Worm (Caenorhabditis elegans) whole organism, L2 larva: ENCODE data around the gene aakb-1.

Experiments
- C34F6.9 ChIP-seq: fragments of 150-350 bp; optimal IDR thresholded peaks from 2 replicates; lab custom pipeline; 2014; ENCODE audit warnings: missing biosample characterization, missing genetic modification characterization
- F13H6.1 ChIP-seq: sonication (generic microtip); optimal IDR thresholded peaks from 2 replicates; lab custom pipeline; 2016; ENCODE audit warnings: missing genetic modification characterization, missing compliant biosample characterization
- Y55F3AM.14 ChIP-seq: fragments of 200-800 bp; sonication (Bioruptor generic); optimal IDR thresholded peaks from 2 replicates; lab custom pipeline; 2018; ENCODE audit warnings: mild to moderate bottlenecking, missing genetic modification characterization, missing compliant biosample characterization
- alr-1 ChIP-seq: fragments of 150-350 bp; optimal IDR thresholded peaks from 2 replicates; lab custom pipeline; 2014; ENCODE audit warnings: missing biosample characterization, missing genetic modification characterization
- aly-2 ChIP-seq: fragments of 150-350 bp; optimal IDR thresholded peaks from 2 replicates; lab custom pipeline; 2014; ENCODE audit warnings: missing biosample characterization, missing genetic modification characterization
- ama-1 ChIP-seq: fragments of 150-350 bp; optimal IDR thresholded peaks from 2 replicates; lab custom pipeline; 2018; ENCODE audit warnings: inconsistent platforms
- blmp-1 ChIP-seq: sonication (generic microtip); optimal IDR thresholded peaks from 2 replicates; lab custom pipeline; 2017; ENCODE audit warnings: missing genetic modification characterization, mild to moderate bottlenecking, missing compliant biosample characterization, antibody characterized with exemption, moderate library complexity; ENCODE audit not compliant: insufficient read depth
- ceh-16 ChIP-seq: fragments of 150-350 bp; optimal IDR thresholded peaks from 2 replicates; lab custom pipeline; 2014; ENCODE audit warnings: missing biosample characterization, missing genetic modification characterization
- ceh-82 ChIP-seq: fragments of 150-350 bp; optimal IDR thresholded peaks from 2 replicates; lab custom pipeline; 2014; ENCODE audit warnings: missing biosample characterization, missing genetic modification characterization
- crh-2 ChIP-seq: sonication (generic microtip); optimal IDR thresholded peaks from 2 replicates; lab custom pipeline; 2017; ENCODE audit warnings: missing biosample characterization, missing genetic modification characterization
- egl-27 ChIP-seq: sonication (generic microtip); optimal IDR thresholded peaks from 3 replicates; lab custom pipeline; 2017; ENCODE audit warnings: missing biosample characterization, missing genetic modification reagents, missing genetic modification characterization
- elt-1 ChIP-seq: fragments of 150-350 bp; optimal IDR thresholded peaks from 2 replicates; lab custom pipeline; 2014; ENCODE audit warnings: missing biosample characterization, missing genetic modification characterization
- elt-3 ChIP-seq: sonication (generic microtip); optimal IDR thresholded peaks from 2 replicates; lab custom pipeline; 2017; ENCODE audit warnings: missing biosample characterization, missing genetic modification characterization
- fos-1 ChIP-seq: fragments of 150-350 bp; optimal IDR thresholded peaks from 2 replicates; lab custom pipeline; 2014; ENCODE audit warnings: missing biosample characterization, missing genetic modification characterization
- lin-11 ChIP-seq: fragments of 150-350 bp; sonication (generic microtip); optimal IDR thresholded peaks from 2 replicates; lab custom pipeline; 2014; ENCODE audit warnings: missing biosample characterization, missing genetic modification characterization, inconsistent platforms, mixed read lengths
- lin-13 ChIP-seq: fragments of 150-350 bp; optimal IDR thresholded peaks from 2 replicates; lab custom pipeline; 2014; ENCODE audit warnings: missing biosample characterization, missing genetic modification reagents, missing genetic modification characterization
- lsy-2 ChIP-seq, 2 experiments: fragments of 150-350 bp in 1 of 2; sonication (generic microtip) in 1 of 2; optimal IDR thresholded peaks; 2 replicates each; lab custom pipeline; 2014 to 2017; ENCODE audit warnings: missing biosample characterization in 2 of 2, missing genetic modification characterization in 2 of 2
- mdl-1 ChIP-seq, 2 experiments: fragments of 150-350 bp in 1 of 2; sonication (generic microtip) in 1 of 2; optimal IDR thresholded peaks; 2 replicates each; lab custom pipeline; 2017; ENCODE audit warnings: missing biosample characterization in 2 of 2, missing genetic modification characterization in 2 of 2
- nhr-10 ChIP-seq: sonication (generic microtip); optimal IDR thresholded peaks from 2 replicates; lab custom pipeline; 2017; ENCODE audit warnings: missing biosample characterization, missing genetic modification characterization
- nhr-129 ChIP-seq: fragments of 150-350 bp; optimal IDR thresholded peaks from 2 replicates; lab custom pipeline; 2014; ENCODE audit warnings: missing biosample characterization, missing genetic modification characterization
- nhr-21 ChIP-seq: fragments of 150-350 bp; optimal IDR thresholded peaks from 2 replicates; lab custom pipeline; 2014; ENCODE audit warnings: missing biosample characterization, missing genetic modification characterization
- nhr-237 ChIP-seq: fragments of 150-350 bp; optimal IDR thresholded peaks from 2 replicates; lab custom pipeline; 2014; ENCODE audit warnings: missing biosample characterization, missing genetic modification characterization
- nhr-25 ChIP-seq: fragments of 150-350 bp; sonication (generic microtip); optimal IDR thresholded peaks from 3 replicates; lab custom pipeline; 2014; ENCODE audit warnings: missing biosample characterization, missing genetic modification characterization
- nhr-6 ChIP-seq: fragments of 150-350 bp; optimal IDR thresholded peaks from 2 replicates; lab custom pipeline; 2014; ENCODE audit warnings: missing biosample characterization, missing genetic modification characterization
- nhr-77 ChIP-seq: fragments of 150-350 bp; optimal IDR thresholded peaks from 2 replicates; lab custom pipeline; 2014; ENCODE audit warnings: missing biosample characterization, missing genetic modification characterization
- peb-1 ChIP-seq: fragments of 150-350 bp; optimal IDR thresholded peaks from 2 replicates; lab custom pipeline; 2014; ENCODE audit warnings: missing biosample characterization, missing genetic modification characterization
- sem-4 ChIP-seq: fragments of 150-350 bp; optimal IDR thresholded peaks from 2 replicates; lab custom pipeline; 2014; ENCODE audit warnings: missing biosample characterization, missing genetic modification reagents, missing genetic modification characterization
- skn-1 ChIP-seq: sonication (generic microtip); optimal IDR thresholded peaks from 2 replicates; lab custom pipeline; 2017; ENCODE audit warnings: missing biosample characterization, missing genetic modification characterization
- sma-3 ChIP-seq: sonication (generic microtip); optimal IDR thresholded peaks from 2 replicates; lab custom pipeline; 2016; ENCODE audit warnings: missing genetic modification reagents, missing genetic modification characterization, missing compliant biosample characterization
- sma-9 ChIP-seq, 2 experiments: fragments of 150-350 bp in 1 of 2; sonication (generic microtip) in 1 of 2; optimal IDR thresholded peaks; 2 replicates each; lab custom pipeline; 2014 to 2016; ENCODE audit warnings: missing genetic modification characterization in 2 of 2, mild to moderate bottlenecking in 1 of 2, missing biosample characterization in 1 of 2, missing compliant biosample characterization in 1 of 2, missing genetic modification reagents in 1 of 2, moderate library complexity in 1 of 2
- snpc-4 ChIP-seq: fragments of 150-350 bp; optimal IDR thresholded peaks from 2 replicates; lab custom pipeline; 2014; ENCODE audit warnings: missing biosample characterization, missing genetic modification characterization
- unc-39 ChIP-seq: fragments of 150-350 bp; optimal IDR thresholded peaks from 2 replicates; lab custom pipeline; 2014; ENCODE audit warnings: missing biosample characterization, missing genetic modification characterization
- unc-55 ChIP-seq: fragments of 150-350 bp; sonication (generic microtip); optimal IDR thresholded peaks from 3 replicates; lab custom pipeline; 2014; ENCODE audit warnings: missing biosample characterization, missing genetic modification reagents, missing genetic modification characterization
- zag-1 ChIP-seq: fragments of 150-350 bp; optimal IDR thresholded peaks from 2 replicates; lab custom pipeline; 2014; ENCODE audit warnings: missing biosample characterization, missing genetic modification characterization
- ztf-1 ChIP-seq: fragments of 200-800 bp; sonication (Bioruptor generic); conservative IDR thresholded peaks from 2 replicates; pipeline ENCODE4 v1.3.6; 2022; ENCODE audit warnings: missing genetic modification characterization, missing compliant biosample characterization
- ztf-4 ChIP-seq: fragments of 150-350 bp; optimal IDR thresholded peaks from 2 replicates; lab custom pipeline; 2014; ENCODE audit warnings: missing biosample characterization, missing genetic modification characterization

aakb-1 gene

ce11 chrX:13754498-13754897, 1.1 kb upstream of the aakb-1 start:
- TF ChIP-seq nhr-237 (no peak), unc-55 (GFP tag; lab: Kevin White, UChicago) (peak; percentile 49), nhr-129 (tag; lab: Kevin White, UChicago) (peak; percentile 77), C34F6.9 (tag; lab: Kevin White, UChicago) (peak; percentile 44), ztf-1 (GFP tag; lab: Robert Waterston, UW) (no peak), peb-1 (tag; lab: Kevin White, UChicago) (no peak), sem-4 (tag; lab: Kevin White, UChicago) (no peak), elt-1 (tag; lab: Kevin White, UChicago) (no peak), crh-2 (tag; lab: Kevin White, UChicago) (peak; percentile 34), sma-9 (GFP tag; optimal IDR thresholded peaks at IDR 0.05; lab: Kevin White, UChicago) (no peak), sma-9 (tag; optimal IDR thresholded peaks at IDR 0.05; lab: Kevin White, UChicago) (no peak), sma-3 (GFP tag; lab: Kevin White, UChicago) (peak; percentile 27), lsy-2 (tag; optimal IDR thresholded peaks at IDR 0.05; lab: Kevin White, UChicago) (peak in 1 of 2 experiments; percentile 51), Y55F3AM.14 (GFP tag; lab: Kevin White, UChicago) (no peak), egl-27 (tag; lab: Kevin White, UChicago) (no peak), nhr-21 (tag; lab: Kevin White, UChicago) (no peak), fos-1 (tag; lab: Kevin White, UChicago) (no peak), ama-1 (lab: Kevin White, UChicago) (peak; percentile 25), elt-3 (tag; lab: Kevin White, UChicago) (no peak), ceh-16 (tag; lab: Kevin White, UChicago) (no peak), alr-1 (tag; lab: Kevin White, UChicago) (no peak), blmp-1 (no peak), F13H6.1 (tag; lab: Kevin White, UChicago) (peak; percentile 9), snpc-4 (no peak), nhr-25 (no peak), ztf-4 (tag; lab: Kevin White, UChicago) (no peak), skn-1 (tag; lab: Kevin White, UChicago) (no peak), aly-2 (no peak), lin-13 (GFP tag; lab: Kevin White, UChicago) (no peak), nhr-10 (tag; lab: Kevin White, UChicago) (no peak), lin-11 (tag; lab: Kevin White, UChicago) (no peak), mdl-1 (tag; optimal IDR thresholded peaks at IDR 0.05; lab: Kevin White, UChicago) (peak; percentile 36 to 38)

DNA sequence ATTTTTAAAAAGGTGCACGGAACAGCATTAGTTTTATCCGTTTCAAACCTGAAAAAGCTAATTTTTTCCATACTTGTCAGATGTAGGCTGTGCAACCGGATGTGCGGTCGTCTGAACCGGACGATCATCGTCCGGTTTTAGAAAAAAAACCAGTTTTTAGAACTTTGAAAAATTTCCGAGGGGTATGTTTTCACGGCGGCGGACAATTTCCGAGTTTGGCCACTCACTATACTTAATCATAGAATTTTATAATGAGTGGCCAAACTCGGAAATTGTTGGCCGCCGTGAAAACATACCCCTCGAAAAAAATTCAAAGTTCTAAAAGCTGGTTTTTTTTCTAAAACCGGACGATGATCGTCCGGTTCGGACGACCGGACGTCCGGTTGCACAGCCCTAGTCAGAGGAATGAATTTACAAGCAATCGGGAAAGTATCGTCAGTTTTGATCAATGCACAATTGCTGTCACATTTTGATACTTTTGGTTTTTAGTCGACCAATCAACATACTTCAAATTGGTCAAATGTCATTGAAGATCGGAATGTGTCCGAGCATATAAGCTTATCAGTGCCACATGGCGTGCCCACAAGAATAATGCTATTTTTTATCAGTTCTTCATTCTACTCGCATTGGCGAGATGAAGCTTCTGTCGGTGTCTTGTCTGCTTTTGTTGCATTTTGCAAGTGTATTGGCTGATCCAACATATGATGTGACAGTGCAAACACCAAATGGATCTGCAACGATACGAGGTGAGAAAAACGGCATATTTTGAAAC, 4.3 kb downstream of the aakb-1 start, which contains the start of gene cest-13:
TSS of gene cest-13 (plus strand) at position 562 of the 772 bp plus-strand sequence.
- TF ChIP-seq crh-2 (tag; lab: Kevin White, UChicago), result peak; percentile 44
- TF ChIP-seq sma-9 (GFP tag; optimal IDR thresholded peaks at IDR 0.05; lab: Kevin White, UChicago), result peak; percentile 67
- TF ChIP-seq sma-9 (tag; optimal IDR thresholded peaks at IDR 0.05; lab: Kevin White, UChicago), result no peak
- TF ChIP-seq fos-1 (tag; lab: Kevin White, UChicago), result peak; percentile 35
- no peak for TF ChIP-seq nhr-77 (tag; lab: Kevin White, UChicago)

ce11 chrX:13767282-13767681, 11.7 kb downstream of the aakb-1 start:
- TF ChIP-seq sma-9 (GFP tag; optimal IDR thresholded peaks at IDR 0.05; lab: Kevin White, UChicago) (peak; percentile 10), sma-9 (tag; optimal IDR thresholded peaks at IDR 0.05; lab: Kevin White, UChicago) (no peak), fos-1 (tag; lab: Kevin White, UChicago) (peak; percentile 11), unc-55 (GFP tag; lab: Kevin White, UChicago) (no peak)

DNA sequence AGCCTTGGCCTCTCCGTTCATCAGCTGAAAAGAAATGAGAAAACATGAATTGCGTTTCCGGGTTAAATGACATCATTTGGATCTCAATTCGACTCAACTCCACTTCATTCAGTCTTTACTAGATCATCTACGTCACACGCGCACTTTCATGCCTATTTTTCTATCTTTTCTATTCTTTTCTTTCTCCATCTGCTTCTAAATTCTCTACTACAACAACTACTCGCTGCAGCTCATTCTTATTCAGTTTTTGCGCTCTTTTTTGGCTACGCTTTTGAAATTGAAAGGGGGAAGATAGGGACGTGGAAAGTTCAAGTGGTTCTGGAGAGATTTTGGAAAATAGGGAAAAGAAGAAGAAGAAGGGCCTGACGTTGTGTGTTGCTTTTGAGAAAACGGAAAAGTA, 13.0 kb downstream of the aakb-1 start:
- TF ChIP-seq crh-2 (tag; lab: Kevin White, UChicago), result peak; percentile 84
- no peak for TF ChIP-seq peb-1 (tag; lab: Kevin White, UChicago)
- TF ChIP-seq ztf-4 (tag; lab: Kevin White, UChicago), result peak; percentile 47
- TF ChIP-seq ceh-82 (tag; lab: Kevin White, UChicago), result no peak
- peak; percentile 37 for TF ChIP-seq Y55F3AM.14 (GFP tag; lab: Kevin White, UChicago)
- TF ChIP-seq nhr-77 (tag; lab: Kevin White, UChicago), result no peak
- peak; percentile 36 for TF ChIP-seq lin-13 (GFP tag; lab: Kevin White, UChicago)
- peak; percentile 14 for TF ChIP-seq sem-4 (tag; lab: Kevin White, UChicago)
- TF ChIP-seq ama-1 (lab: Kevin White, UChicago), result peak; percentile 27
- peak; percentile 50 for TF ChIP-seq nhr-21 (tag; lab: Kevin White, UChicago)
- TF ChIP-seq nhr-6 (tag; lab: Kevin White, UChicago), result peak; percentile 54
- TF ChIP-seq C34F6.9 (tag; lab: Kevin White, UChicago), result peak; percentile 65
- peak; percentile 80 for TF ChIP-seq sma-9 (GFP tag; optimal IDR thresholded peaks at IDR 0.05; lab: Kevin White, UChicago)
- no peak for TF ChIP-seq sma-9 (tag; optimal IDR thresholded peaks at IDR 0.05; lab: Kevin White, UChicago)
- peak; percentile 80 for TF ChIP-seq zag-1 (tag; lab: Kevin White, UChicago)
- peak; percentile 48 for TF ChIP-seq F13H6.1 (tag; lab: Kevin White, UChicago)
- TF ChIP-seq nhr-129 (tag; lab: Kevin White, UChicago), result peak; percentile 35
- TF ChIP-seq unc-55 (GFP tag; lab: Kevin White, UChicago), result peak; percentile 95
- peak in 1 of 2 experiments; percentile 42 for TF ChIP-seq mdl-1 (tag; optimal IDR thresholded peaks at IDR 0.05; lab: Kevin White, UChicago)
- TF ChIP-seq lin-11 (tag; lab: Kevin White, UChicago), result peak; percentile 29
- no peak for TF ChIP-seq alr-1 (tag; lab: Kevin White, UChicago)
- TF ChIP-seq lsy-2 (tag; optimal IDR thresholded peaks at IDR 0.05; lab: Kevin White, UChicago), result peak; percentile 17 to 72
- peak; percentile 71 for TF ChIP-seq egl-27 (tag; lab: Kevin White, UChicago)
- no peak for TF ChIP-seq unc-39
